Worm (Caenorhabditis elegans): ENCODE measurements around the gene gst-11.

- no peak for TF ChIP-seq fos-1 (tag; optimal IDR thresholded peaks at IDR 0.05)
- TF ChIP-seq ama-1 (optimal IDR thresholded peaks at IDR 0.05) = no peak
- no peak for TF ChIP-seq skn-1 (tag; optimal IDR thresholded peaks at IDR 0.05)
- TF ChIP-seq nhr-25 (tag; optimal IDR thresholded peaks at IDR 0.05) = no peak
- no peak for TF ChIP-seq lsy-2 (tag; optimal IDR thresholded peaks at IDR 0.05)
- TF ChIP-seq ZK546.5 (tag; optimal IDR thresholded peaks at IDR 0.05) = no peak
- TF ChIP-seq unc-39 (tag; optimal IDR thresholded peaks at IDR 0.05) = no peak
- no peak for TF ChIP-seq ceh-16 (tag; optimal IDR thresholded peaks at IDR 0.05)
- no peak for TF ChIP-seq nhr-10 (tag; optimal IDR thresholded peaks at IDR 0.05)
These were observed 12.4 kb upstream of the gst-11 start for ce11 chrX:3645924-3646323.

Data from whole organism, L2 larva.